Fruit fly (Drosophila melanogaster): ENCODE measurements around the gene Fhos.

Fhos gene

dm6 chr3L:8813484-8813883 lies 60.1 kb downstream of the Fhos start (continued):
- TF ChIP-seq Sox102F (GFP tag; optimal IDR thresholded peaks at IDR 0.05): no peak
- TF ChIP-seq CG8319 (GFP tag; optimal IDR thresholded peaks at IDR 0.05): peak; percentile 41
- peak; percentile 43 for TF ChIP-seq CG6276 (GFP tag; optimal IDR thresholded peaks at IDR 0.05)
- TF ChIP-seq CG3919 (GFP tag; optimal IDR thresholded peaks at IDR 0.05): peak; percentile 63
- peak; percentile 41 for TF ChIP-seq CG6808 (GFP tag; optimal IDR thresholded peaks at IDR 0.05)
- peak; percentile 17 for TF ChIP-seq net (GFP tag; optimal IDR thresholded peaks at IDR 0.05)
- peak; percentile 57 for TF ChIP-seq CG10669 (GFP tag; optimal IDR thresholded peaks at IDR 0.05)
- no peak for TF ChIP-seq CG1621 (tag; optimal IDR thresholded peaks at IDR 0.05)
- no peak for TF ChIP-seq CG3032 (tag; optimal IDR thresholded peaks at IDR 0.05)
- no peak for TF ChIP-seq Eip93F (GFP tag; optimal IDR thresholded peaks at IDR 0.05)
- no peak for TF ChIP-seq Smox (GFP tag; optimal IDR thresholded peaks at IDR 0.05)

dm6 chr3L:8819441-8819840 lies 66.0 kb downstream of the Fhos start:
- TF ChIP-seq CG6808 (GFP tag; optimal IDR thresholded peaks at IDR 0.05) (peak; percentile 6), Hr39 (GFP tag; optimal IDR thresholded peaks at IDR 0.05) (no peak), ss (GFP tag; optimal IDR thresholded peaks at IDR 0.05) (peak in 1 of 2 experiments; percentile 18), Met (GFP tag; optimal IDR thresholded peaks at IDR 0.05) (peak; percentile 7), vri (GFP tag; optimal IDR thresholded peaks at IDR 0.05) (no peak), Sox102F (GFP tag; optimal IDR thresholded peaks at IDR 0.05) (peak; percentile 10), Hr4 (GFP tag; optimal IDR thresholded peaks at IDR 0.05) (no peak), Eip78C (GFP tag) (peak; percentile 15), CG6854 (GFP tag; optimal IDR thresholded peaks at IDR 0.05) (peak; percentile 34)

- TF ChIP-seq Met (GFP tag; optimal IDR thresholded peaks at IDR 0.05): peak; percentile 86
- TF ChIP-seq CG11762 (GFP tag; optimal IDR thresholded peaks at IDR 0.05; ENCODE audit: insufficient read depth): peak; percentile 90
- peak; percentile 98 for TF ChIP-seq Eip78C (GFP tag)
- peak; percentile 90 for TF ChIP-seq CG8119 (GFP tag; IDR thresholded peaks at IDR 0.05)
- TF ChIP-seq Hr39 (GFP tag; optimal IDR thresholded peaks at IDR 0.05): peak; percentile 78
- TF ChIP-seq Gug (GFP tag; IDR thresholded peaks at IDR 0.05): peak; percentile 82
- TF ChIP-seq CG34406 (GFP tag; optimal IDR thresholded peaks at IDR 0.05): peak; percentile 85
- peak; percentile 90 for TF ChIP-seq OdsH (GFP tag; optimal IDR thresholded peaks at IDR 0.05)
- peak; percentile 95 for TF ChIP-seq CG10669 (GFP tag; optimal IDR thresholded peaks at IDR 0.05)
- peak; percentile 90 for TF ChIP-seq acj6 (GFP tag; optimal IDR thresholded peaks at IDR 0.05)
- peak; percentile 89 for TF ChIP-seq CG9139 (GFP tag; optimal IDR thresholded peaks at IDR 0.05)
- TF ChIP-seq CG16779 (tag; optimal IDR thresholded peaks at IDR 0.05): peak; percentile 80
- peak; percentile 83 for TF ChIP-seq Smox (GFP tag; optimal IDR thresholded peaks at IDR 0.05)
- TF ChIP-seq pdm3 (GFP tag; optimal IDR thresholded peaks at IDR 0.05): peak; percentile 89
- TF ChIP-seq topi (GFP tag; optimal IDR thresholded peaks at IDR 0.05): peak; percentile 89
- peak; percentile 91 for TF ChIP-seq CG8319 (GFP tag; optimal IDR thresholded peaks at IDR 0.05)
- peak; percentile 85 for TF ChIP-seq CG32006 (GFP tag; optimal IDR thresholded peaks at IDR 0.05)
- TF ChIP-seq Ets21C (GFP tag; optimal IDR thresholded peaks at IDR 0.05): peak; percentile 67
- TF ChIP-seq esn (GFP tag; optimal IDR thresholded peaks at IDR 0.05): peak; percentile 91
- peak; percentile 95 for TF ChIP-seq svp (GFP tag)
- peak; percentile 95 for TF ChIP-seq dsx (GFP tag; optimal IDR thresholded peaks at IDR 0.05; ENCODE audit: poor library complexity, severe bottlenecking)
- no peak for TF ChIP-seq Blimp-1 (GFP tag; optimal IDR thresholded peaks at IDR 0.05)
- peak; percentile 88 for TF ChIP-seq CG8632 (GFP tag; optimal IDR thresholded peaks at IDR 0.05)
- TF ChIP-seq CG11294 (GFP tag; IDR thresholded peaks at IDR 0.05): peak; percentile 63
- TF ChIP-seq CG3919 (GFP tag; optimal IDR thresholded peaks at IDR 0.05): peak; percentile 95
- TF ChIP-seq Sox102F (GFP tag; optimal IDR thresholded peaks at IDR 0.05): peak; percentile 82
- peak; percentile 96 for TF ChIP-seq CG6163 (GFP tag; IDR thresholded peaks at IDR 0.05)
- TF ChIP-seq CG6808 (GFP tag; optimal IDR thresholded peaks at IDR 0.05): peak; percentile 92
- TF ChIP-seq CG31627 (GFP tag; optimal IDR thresholded peaks at IDR 0.05): peak; percentile 84
- TF ChIP-seq Eip75B (GFP tag; optimal IDR thresholded peaks at IDR 0.05): peak; percentile 95
- TF ChIP-seq Hr4 (GFP tag; optimal IDR thresholded peaks at IDR 0.05): peak; percentile 74
- peak; percentile 67 for TF ChIP-seq cyc (GFP tag; optimal IDR thresholded peaks at IDR 0.05)
- peak; percentile 92 for TF ChIP-seq CG6792 (GFP tag; optimal IDR thresholded peaks at IDR 0.05)
- TF ChIP-seq spab (GFP tag; optimal IDR thresholded peaks at IDR 0.05): peak; percentile 94
- peak; percentile 74 for TF ChIP-seq CG4318 (GFP tag; optimal IDR thresholded peaks at IDR 0.05)
- peak; percentile 85 for TF ChIP-seq eg (GFP tag; IDR thresholded peaks at IDR 0.05)
Measured at dm6 chr3L:8821708-8822660, 68.6 kb downstream of the Fhos start.
